Fruit fly (Drosophila melanogaster) whole organism, embryonic: ENCODE measurements around the gene Hem.

Source experiments
- Abd-B ChIP-seq: fragments of 200-800 bp; sonication (Bioruptor generic); optimal IDR thresholded peaks from 2 replicates; lab custom pipeline; 2018; ENCODE audit warnings: missing biosample characterization, mild to moderate bottlenecking, missing genetic modification characterization, moderate library complexity
- Antp ChIP-seq: fragments of 200-800 bp; sonication (Bioruptor generic); optimal IDR thresholded peaks from 3 replicates; lab custom pipeline; 2016; ENCODE audit warnings: missing biosample characterization, missing genetic modification characterization
- B-H2 ChIP-seq: fragments of 200-800 bp; sonication (Bioruptor generic); optimal IDR thresholded peaks from 2 replicates; lab custom pipeline; 2018; ENCODE audit warnings: missing biosample characterization, mild to moderate bottlenecking, missing genetic modification characterization
- Bteb2 ChIP-seq: fragments of 200-800 bp; sonication (Bioruptor generic); optimal IDR thresholded peaks from 2 replicates; lab custom pipeline; 2016; ENCODE audit warnings: missing biosample characterization, missing genetic modification characterization
- CG11456 ChIP-seq: fragments of 200-800 bp; sonication (Bioruptor generic); IDR thresholded peaks from 3 replicates; pipeline ENCODE4 v1.3.6; 2022; ENCODE audit warnings: missing biosample characterization, missing genetic modification characterization
- CG11695 ChIP-seq: fragments of 200-800 bp; sonication (Bioruptor generic); IDR thresholded peaks from 3 replicates; pipeline ENCODE4 v1.3.6; 2022; ENCODE audit warnings: missing biosample characterization, missing genetic modification characterization
- CG12236 ChIP-seq: fragments of 200-800 bp; sonication (Bioruptor generic); optimal IDR thresholded peaks from 2 replicates; lab custom pipeline; 2016; ENCODE audit warnings: missing biosample characterization, missing genetic modification characterization
- CG12299 ChIP-seq: fragments of 200-800 bp; sonication (Bioruptor generic); optimal IDR thresholded peaks from 2 replicates; lab custom pipeline; 2018; ENCODE audit warnings: missing biosample characterization, mild to moderate bottlenecking, missing genetic modification characterization
- CG13624 ChIP-seq: fragments of 200-800 bp; sonication (Bioruptor generic); optimal IDR thresholded peaks from 2 replicates; lab custom pipeline; 2016; ENCODE audit warnings: missing biosample characterization, missing genetic modification characterization
- CG13894 ChIP-seq: fragments of 200-800 bp; sonication (Bioruptor generic); optimal IDR thresholded peaks from 3 replicates; lab custom pipeline; 2018; ENCODE audit warnings: missing biosample characterization, mild to moderate bottlenecking, missing genetic modification characterization, moderate library complexity
- CG14050 ChIP-seq: fragments of 200-800 bp; sonication (Bioruptor generic); IDR thresholded peaks from 3 replicates; pipeline ENCODE4 v1.3.6; 2022; ENCODE audit warnings: missing biosample characterization, missing genetic modification characterization
- CG14441 ChIP-seq: fragments of 200-800 bp; sonication (Bioruptor generic); IDR thresholded peaks from 2 replicates; pipeline ENCODE4 v1.3.6; 2022; ENCODE audit warnings: missing biosample characterization, missing genetic modification characterization
- CG14710 ChIP-seq: fragments of 200-800 bp; sonication (Bioruptor generic); optimal IDR thresholded peaks from 3 replicates; lab custom pipeline; 2019; ENCODE audit warnings: missing biosample characterization, mild to moderate bottlenecking, missing genetic modification characterization, moderate library complexity
- CG15269 ChIP-seq: fragments of 200-800 bp; sonication (Bioruptor generic); optimal IDR thresholded peaks from 2 replicates; lab custom pipeline; 2018; ENCODE audit warnings: missing biosample characterization, mild to moderate bottlenecking, missing genetic modification characterization, moderate library complexity
- CG16815 ChIP-seq: fragments of 200-800 bp; sonication (Bioruptor generic); optimal IDR thresholded peaks from 3 replicates; lab custom pipeline; 2017; ENCODE audit warnings: missing biosample characterization, mild to moderate bottlenecking, missing genetic modification characterization
- CG1792 ChIP-seq: fragments of 200-800 bp; sonication (Bioruptor generic); optimal IDR thresholded peaks from 2 replicates; lab custom pipeline; 2016; ENCODE audit warnings: missing biosample characterization, missing genetic modification characterization
- CG2199 ChIP-seq: fragments of 200-800 bp; sonication (Bioruptor generic); IDR thresholded peaks from 3 replicates; pipeline ENCODE4 v1.3.6; 2022; ENCODE audit warnings: missing biosample characterization, missing genetic modification characterization
- CG33213 ChIP-seq: fragments of 200-800 bp; sonication (Bioruptor generic); optimal IDR thresholded peaks from 3 replicates; lab custom pipeline; 2016; ENCODE audit warnings: missing biosample characterization, missing genetic modification characterization
- CG34224 ChIP-seq: fragments of 200-800 bp; sonication (Bioruptor generic); IDR thresholded peaks from 3 replicates; pipeline ENCODE4 v1.3.6; 2022; ENCODE audit warnings: missing biosample characterization, missing genetic modification characterization; ENCODE audit not compliant: partially characterized antibody
- CG34376 ChIP-seq: fragments of 200-800 bp; sonication (Bioruptor generic); optimal IDR thresholded peaks from 2 replicates; lab custom pipeline; 2018; ENCODE audit warnings: missing biosample characterization, mild to moderate bottlenecking, missing genetic modification characterization
- CG7372 ChIP-seq: fragments of 200-800 bp; sonication (Bioruptor generic); IDR thresholded peaks from 2 replicates; pipeline ENCODE4 v1.3.6; 2022; ENCODE audit warnings: missing biosample characterization, missing genetic modification characterization
- CG7786 ChIP-seq: fragments of 200-800 bp; sonication (Bioruptor generic); optimal IDR thresholded peaks from 2 replicates; lab custom pipeline; 2016; ENCODE audit warnings: missing biosample characterization, missing genetic modification characterization
- CG7839 ChIP-seq: fragments of 200-800 bp; sonication (Bioruptor generic); optimal IDR thresholded peaks from 3 replicates; lab custom pipeline; 2018; ENCODE audit warnings: missing biosample characterization, mild to moderate bottlenecking, missing genetic modification characterization, moderate library complexity
- CG8359 ChIP-seq: fragments of 200-800 bp; sonication (Bioruptor generic); optimal IDR thresholded peaks from 2 replicates; lab custom pipeline; 2017; ENCODE audit warnings: missing biosample characterization, mild to moderate bottlenecking, missing genetic modification characterization, borderline replicate concordance
- CG8944 ChIP-seq: fragments of 200-800 bp; sonication (Bioruptor generic); optimal IDR thresholded peaks from 3 replicates; lab custom pipeline; 2016; ENCODE audit warnings: missing biosample characterization, missing genetic modification characterization
- CG9727 ChIP-seq: fragments of 200-800 bp; sonication (Bioruptor generic); optimal IDR thresholded peaks from 3 replicates; lab custom pipeline; 2017; ENCODE audit warnings: missing biosample characterization, mild to moderate bottlenecking, missing genetic modification characterization
- CG9817 ChIP-seq: fragments of 200-800 bp; sonication (Bioruptor generic); optimal IDR thresholded peaks from 2 replicates; lab custom pipeline; 2018; ENCODE audit warnings: missing biosample characterization, mild to moderate bottlenecking, missing genetic modification characterization, moderate library complexity
- CrebB ChIP-seq: fragments of 200-800 bp; sonication (Bioruptor generic); optimal IDR thresholded peaks from 3 replicates; lab custom pipeline; 2018; ENCODE audit warnings: missing biosample characterization, mild to moderate bottlenecking, missing genetic modification characterization
- Dfd ChIP-seq, 2 experiments: fragments of >200 bp; optimal IDR thresholded peaks; 2 replicates each; lab custom pipeline; 2017; ENCODE audit warnings: missing biosample characterization in 2 of 2, missing genetic modification characterization in 2 of 2
- Dref ChIP-seq: fragments of 200-800 bp; sonication (Bioruptor generic); IDR thresholded peaks from 2 replicates; pipeline ENCODE4 v1.3.6; 2022; ENCODE audit warnings: missing biosample characterization, missing genetic modification characterization
- Drgx ChIP-seq: fragments of 200-800 bp; sonication (Bioruptor generic); IDR thresholded peaks from 2 replicates; pipeline ENCODE4 v1.3.6; 2022; ENCODE audit warnings: missing biosample characterization, missing genetic modification characterization
- E2f2 ChIP-seq: fragments of 200-800 bp; sonication (Bioruptor generic); IDR thresholded peaks from 2 replicates; pipeline ENCODE4 v1.3.6; 2022; ENCODE audit warnings: missing biosample characterization, missing genetic modification characterization
- Ets97D ChIP-seq: fragments of 200-800 bp; sonication (Bioruptor generic); optimal IDR thresholded peaks from 3 replicates; lab custom pipeline; 2016; ENCODE audit warnings: missing biosample characterization, missing genetic modification characterization
- MESR4 ChIP-seq: fragments of 200-800 bp; sonication (Bioruptor generic); optimal IDR thresholded peaks from 2 replicates; lab custom pipeline; 2018; ENCODE audit warnings: missing biosample characterization, mild to moderate bottlenecking, missing genetic modification characterization, moderate library complexity
- Myb ChIP-seq: fragments of 200-800 bp; sonication (Bioruptor generic); optimal IDR thresholded peaks from 2 replicates; lab custom pipeline; 2016; ENCODE audit warnings: missing biosample characterization, missing genetic modification characterization
- Pdp1 ChIP-seq, 2 experiments: fragments of 200-800 bp; sonication (Bioruptor generic); optimal IDR thresholded peaks; 3 replicates each; lab custom pipeline; 2016; ENCODE audit warnings: missing biosample characterization in 2 of 2, missing genetic modification characterization in 2 of 2, mild to moderate bottlenecking in 1 of 2, moderate library complexity in 1 of 2
- Xrp1 ChIP-seq: fragments of 200-800 bp; sonication (Bioruptor generic); IDR thresholded peaks from 2 replicates; pipeline ENCODE4 v1.3.6; 2022; ENCODE audit warnings: missing biosample characterization, missing genetic modification characterization
- ab ChIP-seq: fragments of 200-800 bp; sonication (Bioruptor generic); optimal IDR thresholded peaks from 2 replicates; lab custom pipeline; 2016; ENCODE audit warnings: missing biosample characterization, missing genetic modification characterization
- ase ChIP-seq: fragments of 200-800 bp; sonication (Bioruptor generic); IDR thresholded peaks from 3 replicates; pipeline ENCODE4 v1.3.6; 2022; ENCODE audit warnings: missing biosample characterization, missing genetic modification characterization
- bcd ChIP-seq: fragments of 200-800 bp; sonication (Bioruptor generic); optimal IDR thresholded peaks from 2 replicates; lab custom pipeline; 2017; ENCODE audit warnings: missing biosample characterization, mild to moderate bottlenecking, missing genetic modification characterization
- cad ChIP-seq: fragments of >200 bp; optimal IDR thresholded peaks from 2 replicates; lab custom pipeline; 2017; ENCODE audit warnings: missing biosample characterization, missing genetic modification characterization
- corto ChIP-seq: fragments of 200-800 bp; sonication (Bioruptor generic); optimal IDR thresholded peaks from 2 replicates; lab custom pipeline; 2016; ENCODE audit warnings: missing biosample characterization, mild to moderate bottlenecking, missing genetic modification characterization, moderate library complexity
- crp ChIP-seq, 2 experiments: fragments of 200-800 bp; sonication (Bioruptor generic); optimal IDR thresholded peaks; 2 replicates in 1 of 2; 3 replicates in 1 of 2; lab custom pipeline; 2017; ENCODE audit warnings: missing biosample characterization in 2 of 2, missing genetic modification characterization in 2 of 2, mild to moderate bottlenecking in 1 of 2, moderate library complexity in 1 of 2
- ems ChIP-seq: fragments of 200-800 bp; sonication (Bioruptor generic); optimal IDR thresholded peaks from 3 replicates; lab custom pipeline; 2016; ENCODE audit warnings: missing biosample characterization, missing genetic modification characterization
- ftz-f1 ChIP-seq: fragments of 200-800 bp; sonication (Bioruptor generic); optimal IDR thresholded peaks from 2 replicates; lab custom pipeline; 2016; ENCODE audit warnings: missing biosample characterization, missing genetic modification characterization
- ken ChIP-seq: fragments of 200-800 bp; sonication (Bioruptor generic); IDR thresholded peaks from 3 replicates; pipeline ENCODE4 v1.3.6; 2022; ENCODE audit warnings: missing biosample characterization, missing genetic modification characterization
- prd ChIP-seq, 3 experiments: fragments of >200 bp in 2 of 3; fragments of 200-800 bp in 1 of 3; sonication (Bioruptor generic) in 1 of 3; optimal IDR thresholded peaks in 2 of 3; IDR thresholded peaks in 1 of 3; 2 replicates in 2 of 3; 3 replicates in 1 of 3; pipeline versions ENCODE4 v1.3.6 to Lab custom; 2017 to 2022; ENCODE audit warnings: missing biosample characterization in 1 of 3, missing genetic modification characterization in 1 of 3
- rib ChIP-seq: fragments of 200-800 bp; sonication (Bioruptor generic); IDR thresholded peaks from 2 replicates; pipeline ENCODE4 v1.3.6; 2022; ENCODE audit warnings: missing biosample characterization, missing genetic modification characterization
- slp2 ChIP-seq: fragments of 200-800 bp; sonication (Bioruptor generic); optimal IDR thresholded peaks from 2 replicates; lab custom pipeline; 2016; ENCODE audit warnings: missing biosample characterization, missing genetic modification characterization
- usp ChIP-seq: fragments of >200 bp; optimal IDR thresholded peaks from 2 replicates; lab custom pipeline; 2017; ENCODE audit warnings: missing biosample characterization, missing genetic modification characterization

Hem gene

DNA sequence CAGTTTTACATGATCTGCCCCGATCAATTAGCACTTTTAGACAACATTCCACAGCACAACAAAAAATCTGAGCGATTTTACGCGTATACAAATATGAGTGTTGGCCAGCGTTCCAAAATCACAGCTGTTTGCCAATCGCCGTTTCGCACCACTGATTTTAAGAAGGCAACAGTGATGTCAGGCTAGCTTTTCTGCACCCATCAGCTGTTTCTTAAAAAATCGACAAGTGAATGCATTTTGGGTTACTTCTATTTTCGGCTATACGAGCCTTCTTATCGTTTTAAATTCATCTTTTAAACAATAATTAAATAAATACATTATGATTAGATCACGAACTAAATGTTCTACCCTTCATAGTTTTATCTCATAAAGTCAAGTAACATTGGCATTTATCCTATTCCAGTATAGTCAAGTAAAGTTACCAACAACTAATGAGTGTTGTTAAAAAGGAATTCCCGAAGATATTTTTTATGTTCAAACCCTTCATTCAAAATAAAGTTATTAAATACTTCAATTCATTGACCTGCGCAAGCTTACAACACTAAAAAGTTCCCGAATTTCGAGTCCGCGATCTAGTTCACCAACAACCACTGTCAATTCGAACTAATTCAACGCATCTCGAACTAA, 25.1 kb downstream of the Hem start, which contains the start of the genes Rich and Ddx1 (continued):
- TF ChIP-seq Myb (GFP tag; lab: Kevin White, UChicago) (peak; percentile 20), CrebB (tag; lab: Kevin White, UChicago) (peak; percentile 25), prd (optimal IDR thresholded peaks at IDR 0.05; lab: Kevin White, UChicago) (no peak), prd (GFP tag; IDR thresholded peaks at IDR 0.05; lab: Robert Waterston, UW) (peak; percentile 55), CG33213 (GFP tag; lab: Kevin White, UChicago) (no peak), CG1792 (no peak), CG9727 (peak; percentile 41), CG12236 (GFP tag; lab: Kevin White, UChicago) (no peak), CG15269 (tag; lab: Kevin White, UChicago) (peak; percentile 18), CG11456 (peak; percentile 6; the same call in 1 of the 3 replicates), rib (GFP tag; lab: Robert Waterston, UW) (no peak), CG14710 (peak; percentile 70), Drgx (GFP tag; lab: Robert Waterston, UW) (no peak), CG34224 (GFP tag; lab: Robert Waterston, UW) (no peak), usp (GFP tag; lab: Kevin White, UChicago) (no peak), CG13624 (GFP tag; lab: Kevin White, UChicago) (peak; percentile 41), CG7372 (GFP tag; lab: Robert Waterston, UW) (no peak), CG8944 (peak; percentile 22), CG16815 (peak; percentile 28), E2f2 (GFP tag; lab: Robert Waterston, UW) (no peak), ken (GFP tag; lab: Robert Waterston, UW) (0 out of 3 replicates have a peak, but pooled peaks have one; percentile 9), bcd (peak; percentile 62), ftz-f1 (GFP tag; lab: Kevin White, UChicago) (no peak), CG7786 (no peak), Dfd (GFP tag; optimal IDR thresholded peaks at IDR 0.05; lab: Kevin White, UChicago) (no peak), CG13894 (tag; lab: Kevin White, UChicago) (peak; percentile 33), CG11695 (GFP tag; lab: Robert Waterston, UW) (no peak), Abd-B (GFP tag; lab: Kevin White, UChicago) (peak; percentile 64), Xrp1 (GFP tag; lab: Robert Waterston, UW) (peak; percentile 38; the same call in 1 of the 2 replicates), slp2 (GFP tag; lab: Kevin White, UChicago) (peak; percentile 2), ems (peak; percentile 23), MESR4 (GFP tag; lab: Kevin White, UChicago) (peak; percentile 60), Pdp1 (GFP tag; optimal IDR thresholded peaks at IDR 0.05; lab: Kevin White, UChicago) (peak in 1 of 2 experiments; percentile 36), CG12299 (tag; lab: Kevin White, UChicago) (no peak), Antp (GFP tag; lab: Kevin White, UChicago) (peak; percentile 36), CG7839 (tag; lab: Kevin White, UChicago) (peak; percentile 56), CG8359 (GFP tag; lab: Kevin White, UChicago) (no peak), Bteb2 (peak; percentile 66), corto (peak; percentile 26), ab (GFP tag; lab: Kevin White, UChicago) (no peak), B-H2 (GFP tag; lab: Kevin White, UChicago) (peak; percentile 1), ase (no peak), CG2199 (GFP tag; lab: Robert Waterston, UW) (no peak), Dref (GFP tag; lab: Robert Waterston, UW) (peak; percentile 26; the same call in 1 of the 2 replicates), CG34376 (GFP tag; lab: Kevin White, UChicago) (peak; percentile 28), CG14441 (GFP tag; lab: Robert Waterston, UW) (no peak), cad (GFP tag; lab: Kevin White, UChicago) (no peak), CG9817 (peak; percentile 43), CG14050 (no peak), crp (GFP tag; optimal IDR thresholded peaks at IDR 0.05; lab: Kevin White, UChicago) (peak; percentile 92 to 98), Ets97D (GFP tag; lab: Kevin White, UChicago) (peak; percentile 19)
